Worm (Caenorhabditis elegans): ENCODE results near the gene pmp-2.

Gene pmp-2

DNA sequence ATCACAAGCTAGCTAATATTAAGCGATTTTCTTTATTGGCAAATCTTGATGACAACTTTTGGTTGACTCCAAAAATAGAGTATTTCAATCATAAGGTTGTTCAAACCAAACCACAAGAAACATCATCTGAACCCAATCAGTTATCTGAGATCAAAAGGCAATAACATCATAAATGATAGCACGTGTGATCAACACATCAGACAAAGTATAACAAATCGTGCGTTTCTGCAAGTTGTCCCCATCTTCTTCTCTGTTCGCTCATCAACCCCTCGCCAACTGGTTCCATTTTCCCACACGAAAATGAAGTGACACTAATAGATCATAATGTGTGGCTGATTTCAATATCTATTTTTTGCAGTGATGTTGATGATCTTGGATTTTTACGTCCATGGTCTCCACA is 38.3 kb downstream of the pmp-2 start (continued):
- TF ChIP-seq jun-1 (tag; optimal IDR thresholded peaks at IDR 0.05) (no peak), C16A3.4 (tag; optimal IDR thresholded peaks at IDR 0.05) (peak; percentile 34), dsc-1 (tag; optimal IDR thresholded peaks at IDR 0.05) (no peak), nhr-90 (tag; optimal IDR thresholded peaks at IDR 0.05; ENCODE audit: poor library complexity) (peak; percentile 13), ama-1 (optimal IDR thresholded peaks at IDR 0.05) (no peak), pqm-1 (tag; optimal IDR thresholded peaks at IDR 0.05) (no peak), nhr-84 (tag; optimal IDR thresholded peaks at IDR 0.05) (no peak), unc-86 (tag; optimal IDR thresholded peaks at IDR 0.05) (no peak), alr-1 (tag; optimal IDR thresholded peaks at IDR 0.05; ENCODE audit: borderline replicate concordance) (no peak), vab-15 (tag; optimal IDR thresholded peaks at IDR 0.05) (peak; percentile 82), Y116A8C.19 (tag; optimal IDR thresholded peaks at IDR 0.05; ENCODE audit: borderline replicate concordance) (no peak), unc-98 (GFP tag; IDR thresholded peaks at IDR 0.05) (no peak), hlh-17 (GFP tag; optimal IDR thresholded peaks at IDR 0.05; ENCODE audit: borderline replicate concordance) (no peak), efl-3 (GFP tag; optimal IDR thresholded peaks at IDR 0.05) (no peak), unc-130 (tag; optimal IDR thresholded peaks at IDR 0.05) (peak; percentile 78), sox-4 (tag; optimal IDR thresholded peaks at IDR 0.05) (no peak), F16B12.6 (tag; optimal IDR thresholded peaks at IDR 0.05) (no peak), C34B4.2 (tag; optimal IDR thresholded peaks at IDR 0.05) (no peak), swsn-7 (tag; optimal IDR thresholded peaks at IDR 0.05) (no peak), lin-13 (GFP tag; optimal IDR thresholded peaks at IDR 0.05) (no peak), mab-9 (GFP tag; IDR thresholded peaks at IDR 0.05) (no peak), ceh-82 (tag; optimal IDR thresholded peaks at IDR 0.05) (no peak), unc-62 (GFP tag; optimal IDR thresholded peaks at IDR 0.05) (no peak), nhr-28 (tag; optimal IDR thresholded peaks at IDR 0.05) (no peak), egl-27 (tag; optimal IDR thresholded peaks at IDR 0.05) (peak; percentile 48 to 71), ztf-11 (tag; optimal IDR thresholded peaks at IDR 0.05) (no peak), egl-13 (tag; optimal IDR thresholded peaks at IDR 0.05) (no peak), nhr-12 (tag; optimal IDR thresholded peaks at IDR 0.05) (no peak), lin-14 (GFP tag; optimal IDR thresholded peaks at IDR 0.05) (peak; percentile 74), aha-1 (tag; optimal IDR thresholded peaks at IDR 0.05) (no peak), ceh-88 (GFP tag; IDR thresholded peaks at IDR 0.05) (no peak), dpl-1 (GFP tag; optimal IDR thresholded peaks at IDR 0.05) (peak in 1 of 3 experiments; percentile 37), nhr-19 (GFP tag; conservative IDR thresholded peaks at IDR 0.05) (peak; percentile 63), ztf-4 (tag; optimal IDR thresholded peaks at IDR 0.05) (peak; percentile 60), skn-1 (tag; optimal IDR thresholded peaks at IDR 0.05) (no peak), nhr-20 (tag; optimal IDR thresholded peaks at IDR 0.05) (peak; percentile 79), sup-37 (GFP tag; optimal IDR thresholded peaks at IDR 0.05) (no peak), tbx-2 (tag; optimal IDR thresholded peaks at IDR 0.05) (peak; percentile 63), aly-2 (tag; optimal IDR thresholded peaks at IDR 0.05) (no peak), tlp-1 (tag; optimal IDR thresholded peaks at IDR 0.05) (no peak), nhr-76 (tag; optimal IDR thresholded peaks at IDR 0.05) (no peak), mep-1 (tag; optimal IDR thresholded peaks at IDR 0.05) (peak; percentile 3), lin-39 (tag; optimal IDR thresholded peaks at IDR 0.05) (no peak), rnt-1 (tag; optimal IDR thresholded peaks at IDR 0.05) (peak; percentile 15), nhr-11 (tag; optimal IDR thresholded peaks at IDR 0.05) (no peak), zag-1 (tag; optimal IDR thresholded peaks at IDR 0.05) (no peak), nhr-47 (tag; optimal IDR thresholded peaks at IDR 0.05) (peak; percentile 6), fkh-8 (tag; optimal IDR thresholded peaks at IDR 0.05) (no peak), ceh-90 (tag; optimal IDR thresholded peaks at IDR 0.05) (no peak), nhr-77 (tag; optimal IDR thresholded peaks at IDR 0.05) (no peak)
